Fruit fly (Drosophila melanogaster) whole organism, wandering third instar larva: Measurements from ENCODE around the gene CG13314.

Source experiments
- Dfd ChIP-seq: fragments of >200 bp; optimal IDR thresholded peaks from 2 replicates; lab custom pipeline; 2017; ENCODE audit warnings: missing biosample characterization, missing genetic modification characterization
- fru ChIP-seq: fragments of 200-800 bp; sonication (Bioruptor generic); optimal IDR thresholded peaks from 3 replicates; lab custom pipeline; 2016; ENCODE audit warnings: missing biosample characterization, mild to moderate bottlenecking, missing genetic modification characterization
- lola ChIP-seq: fragments of >200 bp; optimal IDR thresholded peaks from 2 replicates; lab custom pipeline; 2017; ENCODE audit warnings: missing biosample characterization, missing genetic modification characterization
- rgr ChIP-seq: fragments of 200-800 bp; sonication (Bioruptor generic); optimal IDR thresholded peaks from 3 replicates; lab custom pipeline; 2016; ENCODE audit warnings: missing biosample characterization, mild to moderate bottlenecking, missing genetic modification characterization

DNA sequence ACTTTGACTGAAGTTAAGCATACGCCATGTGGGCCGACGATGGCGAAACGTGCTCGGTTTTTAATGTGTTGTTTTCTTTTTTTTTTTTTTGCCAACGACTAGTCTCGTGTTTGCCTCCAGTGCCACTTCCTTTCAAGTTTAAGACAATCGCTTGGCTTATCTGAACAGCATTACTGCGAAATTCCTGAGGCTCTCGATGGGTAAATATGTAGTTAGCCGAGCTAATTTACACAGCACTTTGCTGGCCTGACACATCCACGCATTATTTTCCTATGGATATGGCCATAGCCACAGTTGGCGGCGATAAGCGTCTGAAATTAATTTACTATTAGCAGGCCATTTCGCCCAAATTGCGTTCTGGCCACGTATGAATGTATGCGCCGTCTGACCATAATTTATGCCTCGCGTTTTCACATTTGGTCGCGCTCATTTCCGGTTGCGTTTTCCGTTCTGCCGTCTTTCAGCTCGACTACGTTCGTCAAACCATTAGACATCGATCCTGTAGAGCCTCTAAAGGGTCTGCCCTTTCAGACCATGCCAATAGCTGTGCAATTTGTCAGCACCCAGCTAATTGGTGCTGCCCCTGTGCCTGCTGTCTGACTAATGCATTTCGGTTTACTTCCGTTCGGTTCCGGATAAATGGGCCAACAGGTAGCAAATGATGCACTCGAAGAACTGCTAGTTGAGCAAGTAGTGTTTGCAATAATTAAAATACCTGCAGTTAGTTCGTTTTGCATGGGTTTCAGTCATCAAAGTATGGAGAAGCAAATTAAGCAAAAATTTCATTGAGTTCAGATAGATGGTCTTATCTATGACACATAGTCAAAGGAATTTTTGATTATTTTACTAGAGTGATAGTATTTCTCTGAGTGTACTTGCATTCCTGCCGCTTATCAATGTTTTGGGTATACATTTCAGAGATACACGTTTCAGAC is 39.1 kb downstream of the CG13314 start:
- TF ChIP-seq fru (GFP tag; lab: Kevin White, UChicago) = no peak
- no peak for TF ChIP-seq rgr (GFP tag; lab: Kevin White, UChicago)
- TF ChIP-seq lola (GFP tag; lab: Kevin White, UChicago) = no peak
- TF ChIP-seq Dfd (GFP tag; lab: Kevin White, UChicago) = no peak
